Worm (Caenorhabditis elegans): ENCODE measurements around the gene atl-1.

ce11 chrV:9618919-9619318 is 26.5 kb downstream of the atl-1 start, which contains the start of gene idpc-7:
- TF ChIP-seq nhr-76 (tag; optimal IDR thresholded peaks at IDR 0.05) (no peak), unc-86 (tag; optimal IDR thresholded peaks at IDR 0.05) (no peak), mep-1 (tag; optimal IDR thresholded peaks at IDR 0.05) (no peak), swsn-7 (tag; optimal IDR thresholded peaks at IDR 0.05) (no peak), ets-5 (GFP tag; IDR thresholded peaks at IDR 0.05) (no peak), hpl-2 (GFP tag; optimal IDR thresholded peaks at IDR 0.05) (no peak), dsc-1 (tag; optimal IDR thresholded peaks at IDR 0.05) (no peak), unc-62 (GFP tag; optimal IDR thresholded peaks at IDR 0.05) (no peak)

Measured in whole organism, L1 larva.